Worm (Caenorhabditis elegans): ENCODE data around the gene cka-2.

Gene cka-2

DNA sequence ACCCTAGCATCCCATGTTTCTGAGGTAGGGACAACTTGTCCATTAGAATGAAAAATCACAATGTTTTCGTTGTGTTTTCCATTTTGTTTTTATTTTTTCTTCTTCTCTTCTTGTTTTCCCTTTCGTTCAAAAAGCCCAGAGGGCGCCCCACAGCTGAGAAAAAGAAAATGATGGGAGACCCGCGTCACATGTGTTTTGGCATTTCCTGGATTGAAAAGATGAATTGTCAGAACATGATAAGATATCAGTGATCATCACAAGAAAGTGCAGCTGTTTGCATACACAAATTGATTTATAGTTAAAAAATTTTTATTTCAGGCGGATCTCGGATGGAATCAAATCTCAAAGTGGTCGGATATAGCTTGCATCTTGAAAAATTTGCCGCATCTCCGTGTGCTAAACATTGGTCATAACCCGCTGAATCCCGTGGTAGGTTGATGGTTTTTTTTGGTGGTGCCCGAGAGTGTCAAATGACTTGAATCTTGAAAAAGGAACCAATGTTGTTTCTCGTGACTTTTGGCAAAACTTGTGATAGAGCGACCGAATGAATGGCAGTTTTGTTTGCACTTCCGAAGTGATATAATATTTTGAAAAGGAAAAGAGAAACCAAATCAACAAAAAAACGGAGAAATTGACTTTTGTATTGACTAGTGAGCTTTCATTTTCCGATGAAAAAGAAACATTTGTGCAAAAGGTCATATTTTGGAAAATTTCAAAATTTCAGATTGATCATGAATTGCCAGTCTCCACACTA is 19.6 kb upstream of the cka-2 start:
- no peak for TF ChIP-seq unc-62 (GFP tag; optimal IDR thresholded peaks at IDR 0.05)

DNA sequence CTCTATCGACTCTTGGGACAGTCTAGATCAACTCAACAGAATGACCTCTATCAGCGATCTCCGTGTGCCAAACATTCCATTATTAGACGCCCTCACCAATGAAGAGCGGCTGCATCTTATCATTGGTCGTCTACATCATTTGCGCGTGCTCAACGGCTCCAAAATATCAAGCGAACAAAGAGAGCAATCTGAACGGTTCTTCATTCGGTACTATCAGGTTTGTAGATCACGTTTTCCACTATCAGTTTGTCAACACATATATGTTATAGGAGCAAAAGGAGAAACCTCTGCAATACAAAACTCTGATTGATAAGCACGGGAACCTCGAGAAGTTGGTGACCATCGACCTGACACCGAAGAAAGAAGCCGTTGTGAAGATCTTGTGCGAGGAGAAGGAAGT is 17.5 kb upstream of the cka-2 start:
- no peak for TF ChIP-seq unc-62 (GFP tag; optimal IDR thresholded peaks at IDR 0.05)

DNA sequence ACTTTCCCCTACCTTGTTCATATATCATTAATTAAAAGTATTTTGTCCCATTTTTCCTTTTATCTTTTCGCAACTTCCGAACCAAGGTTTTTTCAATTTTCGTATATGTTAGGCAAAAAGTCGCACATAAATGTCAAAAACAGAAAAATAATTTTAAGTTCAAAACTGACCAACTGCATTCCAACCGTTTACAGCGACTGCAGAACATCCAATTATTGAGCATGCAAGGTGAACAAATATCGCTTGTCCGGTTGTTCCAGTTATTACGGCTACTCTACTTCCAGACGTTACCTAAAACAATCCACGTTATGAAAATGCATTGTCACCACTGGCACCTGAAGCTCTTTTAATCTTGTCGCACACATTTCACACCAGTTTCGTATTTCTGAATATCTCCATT is 12.3 kb upstream of the cka-2 start, which contains the start of gene C52B9.10:
TSS of gene C52B9.10 (plus strand) at position 301 of the 400 bp plus-strand sequence.
- TF ChIP-seq unc-62 (GFP tag; optimal IDR thresholded peaks at IDR 0.05): no peak

DNA sequence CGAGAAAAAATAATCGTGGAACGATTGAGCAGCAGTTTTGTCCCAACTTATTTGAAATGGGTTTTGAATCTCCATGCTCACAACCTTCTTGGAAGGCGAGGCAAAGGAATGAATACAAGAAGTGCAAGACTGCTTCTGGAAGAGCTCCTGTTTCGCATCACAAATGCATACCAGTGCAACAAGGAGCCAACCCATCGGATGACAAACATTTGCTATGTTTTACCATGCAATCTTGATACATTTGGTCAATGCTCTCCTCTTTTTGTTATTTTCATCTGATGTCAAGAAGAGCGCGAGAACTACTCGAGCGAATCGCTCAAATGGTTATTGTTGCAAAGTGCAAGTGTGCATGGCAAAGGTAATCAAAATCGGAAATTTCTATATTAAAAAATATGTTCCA is 11.8 kb upstream of the cka-2 start, which contains the start of gene mec-18:
TSS of gene mec-18 (minus strand) at position 101 of the 400 bp plus-strand sequence.
- no peak for TF ChIP-seq unc-62 (GFP tag; optimal IDR thresholded peaks at IDR 0.05)

DNA sequence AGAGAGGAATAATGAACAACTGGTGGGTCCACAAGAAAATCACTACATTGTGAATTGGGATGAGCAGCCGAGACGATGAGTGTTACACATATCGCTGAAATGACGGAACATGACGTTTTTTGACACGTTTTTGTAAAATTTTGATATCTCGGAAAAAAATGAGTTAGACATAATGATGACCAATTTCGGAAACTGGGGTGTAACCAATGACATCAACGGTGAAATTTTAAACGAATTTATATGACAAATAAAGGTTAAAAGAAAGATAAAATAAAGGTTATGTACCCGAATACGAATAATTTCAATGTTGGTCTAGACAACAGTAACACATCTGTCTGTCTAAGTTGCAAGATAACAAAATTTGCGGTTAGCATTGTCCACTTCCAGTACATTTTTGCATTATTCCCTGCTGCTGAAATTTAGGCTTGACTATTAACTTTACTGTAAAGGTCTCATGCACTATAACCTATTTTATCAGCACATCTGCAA is 6.6 kb upstream of the cka-2 start, which contains the start of the genes twk-28 and ets-9:
TSS of gene twk-28 (minus strand) at position 51 of the 489 bp plus-strand sequence.
TSS of gene ets-9 (plus strand) at position 410 of the 489 bp plus-strand sequence.
- TF ChIP-seq unc-62 (GFP tag; optimal IDR thresholded peaks at IDR 0.05): no peak

DNA sequence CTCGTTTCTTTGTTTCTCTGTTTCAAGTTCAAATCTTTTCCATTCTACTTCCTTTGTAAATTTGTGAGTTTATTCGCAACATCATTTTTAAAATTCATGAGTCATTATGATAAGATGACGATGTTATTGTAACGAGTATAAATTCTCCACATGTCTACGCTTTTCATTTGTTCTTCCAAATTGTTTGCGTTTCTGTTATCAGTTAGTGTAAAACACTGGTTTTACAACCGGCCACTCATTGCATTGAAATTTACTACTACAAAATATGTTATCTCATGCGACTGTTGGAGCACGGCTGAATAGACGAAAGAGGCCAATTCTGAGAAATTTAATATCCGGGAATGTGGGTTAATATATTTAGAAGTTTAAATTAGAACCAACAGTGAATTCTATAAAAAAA is 3.5 kb upstream of the cka-2 start, which contains the start of gene C52B9.19:
TSS of gene C52B9.19 (plus strand) at position 176 of the 400 bp plus-strand sequence.
- no peak for TF ChIP-seq unc-62 (GFP tag; optimal IDR thresholded peaks at IDR 0.05)

DNA sequence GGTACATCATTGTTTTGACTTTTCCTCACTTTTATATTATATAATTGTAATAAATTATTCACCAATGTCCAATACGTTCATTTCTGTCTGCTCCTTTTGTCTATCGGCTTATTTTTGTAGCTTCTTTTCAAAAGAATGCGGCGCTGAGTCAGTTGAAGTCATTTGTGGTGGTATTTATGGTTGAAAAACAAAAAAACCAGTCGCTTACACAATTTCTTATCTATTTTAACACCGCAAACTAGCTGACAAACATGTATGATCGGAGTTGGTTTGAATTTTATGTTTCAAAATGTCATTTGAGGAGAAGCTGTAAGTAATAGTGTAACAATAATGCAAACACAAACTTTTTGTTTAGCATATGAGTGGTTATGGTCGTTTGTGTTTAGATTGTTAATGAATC is 1.9 kb upstream of the cka-2 start, which contains the start of gene ets-10:
TSS of gene ets-10 (plus strand) at position 201 of the 400 bp plus-strand sequence.
- TF ChIP-seq unc-62 (GFP tag; optimal IDR thresholded peaks at IDR 0.05): no peak

DNA sequence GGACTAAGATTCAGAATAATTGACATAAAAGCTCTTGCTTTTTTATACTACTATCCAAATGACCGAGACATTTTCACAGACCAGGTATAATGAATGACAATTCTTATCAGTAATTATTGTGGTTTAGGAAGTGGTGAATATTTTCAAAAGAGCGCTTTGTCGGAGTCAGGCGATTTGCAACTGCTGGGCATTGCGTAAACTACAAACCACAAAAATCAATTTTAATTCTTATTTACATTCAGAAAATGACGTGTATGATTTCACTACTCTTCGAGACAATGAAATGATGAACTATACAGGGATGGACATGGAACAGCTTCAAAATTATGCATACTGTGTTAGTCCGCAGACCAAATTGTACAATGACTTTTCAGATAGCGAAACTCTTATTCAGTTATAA is 1.5 kb upstream of the cka-2 start:
- TF ChIP-seq unc-62 (GFP tag; optimal IDR thresholded peaks at IDR 0.05): no peak

DNA sequence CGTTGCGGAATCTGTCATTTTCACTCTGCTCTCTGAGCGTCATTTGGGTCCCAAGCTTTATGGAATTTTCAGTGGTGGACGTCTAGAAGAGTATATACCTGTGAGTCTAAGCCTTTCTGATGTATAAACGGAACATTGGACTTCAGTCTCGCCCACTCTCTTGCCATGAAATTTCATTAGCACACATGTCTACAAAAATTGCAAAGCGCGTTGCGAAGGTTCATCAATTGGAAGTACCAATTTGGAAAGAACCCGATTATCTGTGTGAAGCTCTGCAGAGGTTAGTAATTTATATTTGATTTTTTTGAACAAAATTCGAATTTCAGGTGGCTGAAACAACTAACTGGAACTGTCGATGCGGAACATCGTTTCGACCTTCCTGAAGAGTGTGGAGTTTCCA is 3.9 kb downstream of the cka-2 start:
- no peak for TF ChIP-seq unc-62 (GFP tag; optimal IDR thresholded peaks at IDR 0.05)

DNA sequence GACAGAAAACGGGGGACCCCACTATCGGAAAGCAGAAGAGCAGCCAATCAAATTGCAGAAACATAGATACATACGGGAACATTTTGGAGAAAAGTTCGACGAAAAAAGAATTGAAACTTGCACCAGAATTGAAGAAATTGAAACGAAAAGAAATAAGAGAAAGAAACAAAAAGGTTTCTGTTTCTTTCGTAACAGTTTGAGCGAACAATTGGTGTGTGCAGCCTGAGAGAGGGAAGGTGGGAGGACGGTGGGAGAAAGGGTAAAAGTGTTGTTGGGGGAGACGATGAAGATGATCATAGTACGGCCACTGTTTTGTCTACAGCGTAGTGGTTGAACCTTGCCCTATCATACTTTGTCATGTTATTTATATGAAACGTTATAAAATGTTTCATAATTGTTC is 9.0 kb downstream of the cka-2 start:
- TF ChIP-seq unc-62 (GFP tag; optimal IDR thresholded peaks at IDR 0.05): no peak

DNA sequence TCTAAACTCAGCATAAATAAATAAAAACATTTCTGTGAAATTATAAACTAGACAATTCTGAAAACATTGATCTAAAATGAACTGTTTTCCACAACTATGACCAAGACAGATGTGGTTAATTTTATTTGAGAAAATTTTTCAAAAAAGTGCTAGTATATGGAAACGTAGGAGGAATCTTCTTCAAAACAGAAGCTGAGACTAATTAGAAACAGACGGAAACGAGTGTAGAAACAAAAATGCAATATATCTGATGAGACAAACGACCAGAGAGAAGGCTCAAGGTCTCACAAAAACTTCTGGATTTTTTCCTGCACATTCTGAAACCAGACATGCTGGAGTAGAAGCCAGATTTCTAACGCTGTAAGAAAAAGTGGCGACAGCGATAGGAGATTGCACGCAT is 10.0 kb downstream of the cka-2 start:
- TF ChIP-seq unc-62 (GFP tag; optimal IDR thresholded peaks at IDR 0.05): no peak

DNA sequence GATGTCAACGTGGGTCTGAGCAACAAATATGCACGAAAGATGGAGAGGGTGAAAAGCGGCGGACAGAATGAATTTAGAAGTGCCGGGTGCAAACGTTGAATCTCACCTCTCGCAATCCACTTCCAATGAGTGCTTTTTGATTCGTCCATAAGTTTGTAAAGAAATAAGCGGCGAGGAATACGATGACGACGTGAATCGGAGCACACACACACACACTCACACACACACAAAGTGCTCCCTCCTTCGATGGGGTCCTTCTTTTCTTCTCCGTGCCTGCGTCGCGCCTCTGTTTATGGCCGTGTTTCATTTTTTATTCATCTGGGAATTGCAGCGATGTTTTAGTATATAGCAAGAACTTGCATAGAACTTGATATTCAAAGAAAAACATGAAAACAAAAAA is 11.5 kb downstream of the cka-2 start, which contains the start of gene paf-2:
TSS of gene paf-2 (minus strand) at position 290 of the 400 bp plus-strand sequence.
- no peak for TF ChIP-seq unc-62 (GFP tag; optimal IDR thresholded peaks at IDR 0.05)

DNA sequence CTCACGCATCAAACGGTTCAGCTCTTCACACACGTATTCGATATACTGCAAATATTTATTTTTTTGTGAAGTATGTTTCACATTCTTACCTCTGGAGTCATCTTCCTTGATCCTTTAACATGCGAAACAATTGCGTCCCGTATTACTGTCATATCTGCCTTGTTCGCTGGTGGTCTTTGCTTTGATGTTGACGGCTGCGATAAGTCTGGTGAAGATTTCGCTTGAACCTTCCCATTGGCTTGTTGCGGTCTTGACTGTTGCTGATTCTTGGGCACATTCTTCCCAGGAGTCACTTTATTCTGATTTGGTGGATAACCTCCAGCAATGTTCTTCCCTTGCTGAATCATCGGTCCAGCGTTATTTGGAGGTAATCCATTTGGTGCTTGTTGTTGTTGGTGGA is 17.3 kb downstream of the cka-2 start:
- no peak for TF ChIP-seq unc-62 (GFP tag; optimal IDR thresholded peaks at IDR 0.05)

DNA sequence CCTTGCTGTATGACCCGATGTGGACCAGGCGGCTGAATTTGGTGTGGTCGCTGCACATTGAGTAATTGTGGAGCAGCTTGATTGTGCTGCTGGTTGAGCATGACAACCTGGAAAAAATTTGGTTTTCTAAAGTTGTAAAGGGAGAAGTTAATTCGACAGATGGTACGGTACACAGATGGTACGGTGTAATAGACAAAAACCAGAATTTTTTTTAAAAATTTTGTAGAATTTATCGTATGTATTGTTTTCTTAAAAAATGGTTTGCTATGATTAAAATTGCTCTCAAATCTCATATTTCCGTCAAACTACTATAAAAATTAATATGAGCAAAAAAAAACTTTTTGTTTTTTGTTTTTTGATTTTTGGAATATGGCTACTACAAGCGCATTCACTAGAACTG is 20.9 kb downstream of the cka-2 start, which contains the start of gene pqn-15:
TSS of gene pqn-15 (minus strand) at position 101 of the 400 bp plus-strand sequence.
- TF ChIP-seq unc-62 (GFP tag; optimal IDR thresholded peaks at IDR 0.05): no peak

DNA sequence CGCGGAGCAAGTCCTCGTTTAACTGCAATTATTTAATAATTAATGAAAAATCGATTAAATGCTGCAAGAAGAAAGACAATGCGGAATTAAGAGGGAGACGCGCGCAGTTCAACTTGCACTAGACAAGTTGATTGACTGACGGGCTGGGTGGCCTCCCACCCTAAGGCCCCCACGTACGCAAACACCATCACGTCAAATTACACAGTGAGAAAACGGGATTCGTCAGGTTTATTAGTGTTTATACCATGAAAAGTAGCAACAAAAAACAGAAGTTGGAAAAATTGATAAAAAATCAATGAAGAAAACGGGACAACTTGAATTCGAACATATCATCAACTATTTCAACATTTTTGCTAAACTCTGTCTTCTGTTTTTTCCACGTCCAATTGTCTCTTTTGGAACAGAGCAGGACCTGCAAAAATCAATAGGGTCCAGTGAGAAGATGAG is 21.7 kb downstream of the cka-2 start:
- TF ChIP-seq unc-62 (GFP tag; optimal IDR thresholded peaks at IDR 0.05): no peak

DNA sequence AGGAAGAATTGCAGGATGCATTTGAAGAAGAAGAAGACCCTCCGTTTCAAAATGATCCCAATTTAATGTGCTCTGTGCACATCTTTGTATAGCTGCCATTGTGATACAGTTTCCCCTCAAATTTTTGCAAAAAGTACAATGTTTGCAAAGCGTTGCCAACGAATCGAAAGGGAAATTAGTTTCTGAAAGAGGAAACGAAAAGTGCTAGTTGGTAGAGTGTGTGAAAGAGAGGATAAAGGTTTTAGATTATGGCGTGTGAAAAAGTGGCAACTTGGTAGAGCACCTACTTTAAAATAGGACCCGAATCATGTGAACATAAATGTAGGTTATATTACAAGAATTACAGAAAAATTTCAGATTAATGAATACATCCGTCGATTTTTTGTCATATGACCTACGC is 25.7 kb downstream of the cka-2 start, which contains the start of gene C52B9.8:
TSS of gene C52B9.8 (minus strand) at position 101 of the 400 bp plus-strand sequence.
- TF ChIP-seq unc-62 (GFP tag; optimal IDR thresholded peaks at IDR 0.05): no peak

DNA sequence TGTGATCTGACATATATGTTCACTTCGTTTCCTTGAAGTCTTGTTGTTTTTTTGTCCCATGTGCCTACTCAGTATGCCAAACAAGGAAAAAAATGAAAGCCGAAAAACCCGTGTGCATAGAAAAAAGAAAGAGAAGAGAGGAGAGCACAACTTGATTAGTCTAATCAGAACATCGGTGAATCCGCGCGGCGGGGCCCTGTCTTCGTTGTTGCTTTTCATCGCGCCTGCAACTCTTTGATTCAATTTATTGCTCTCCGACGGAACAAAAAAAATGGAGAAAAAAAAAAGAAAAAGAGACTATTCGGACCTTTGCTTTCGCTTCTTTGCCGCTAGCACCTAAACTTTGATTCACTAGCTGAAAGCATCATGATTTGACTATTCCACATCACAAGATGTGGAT is 29.0 kb downstream of the cka-2 start:
- no peak for TF ChIP-seq unc-62 (GFP tag; optimal IDR thresholded peaks at IDR 0.05)

Measured in whole organism, dauer.